Fruit fly (Drosophila melanogaster): ENCODE results near the gene CG17734.

DNA sequence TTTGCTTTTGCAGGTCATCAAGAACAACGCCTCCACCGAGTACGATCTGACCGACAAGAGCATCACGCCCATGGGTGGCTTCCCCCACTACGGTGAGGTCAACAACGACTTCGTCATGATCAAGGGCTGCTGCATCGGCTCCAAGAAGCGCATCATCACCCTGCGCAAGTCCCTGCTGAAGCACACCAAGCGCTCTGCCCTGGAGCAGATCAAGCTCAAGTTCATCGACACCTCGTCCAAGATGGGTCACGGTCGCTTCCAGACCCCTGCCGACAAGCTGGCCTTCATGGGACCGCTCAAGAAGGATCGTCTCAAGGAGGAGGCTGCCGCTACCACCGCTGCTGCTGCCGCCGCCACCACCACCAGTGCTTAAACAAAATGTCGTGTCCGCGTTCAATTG is 19.3 kb downstream of the CG17734 start:
- TF ChIP-seq CG33017 (tag; optimal IDR thresholded peaks at IDR 0.05) (no peak), Clk (GFP tag; optimal IDR thresholded peaks at IDR 0.05) (no peak), cic (GFP tag; optimal IDR thresholded peaks at IDR 0.05) (no peak), bab1 (GFP tag; optimal IDR thresholded peaks at IDR 0.05) (no peak), CG14711 (tag; optimal IDR thresholded peaks at IDR 0.05) (no peak), CG7045 (GFP tag; optimal IDR thresholded peaks at IDR 0.05) (no peak), ovo (GFP tag; optimal IDR thresholded peaks at IDR 0.05) (no peak), kay (GFP tag; ENCODE audit: borderline replicate concordance) (no peak), CG11617 (GFP tag; optimal IDR thresholded peaks at IDR 0.05) (no peak), cnc (optimal IDR thresholded peaks at IDR 0.05) (no peak)
